Fruit fly (Drosophila melanogaster) whole organism, embryonic: ENCODE results near the gene Ir25a.

ENCODE experiments used
- Awh ChIP-seq: fragments of 200-800 bp; sonication (Bioruptor generic); IDR thresholded peaks from 2 replicates; pipeline ENCODE4, ENCODE4 v1.3.6; 2022; ENCODE audit warnings: missing biosample characterization, missing genetic modification characterization
- BtbVII ChIP-seq: fragments of 200-800 bp; sonication (Bioruptor generic); optimal IDR thresholded peaks from 3 replicates; lab custom pipeline; 2017; ENCODE audit warnings: missing biosample characterization, mild to moderate bottlenecking, missing genetic modification characterization
- CG10321 ChIP-seq: fragments of 200-800 bp; sonication (Bioruptor generic); IDR thresholded peaks from 2 replicates; pipeline ENCODE4 v1.3.6; 2022; ENCODE audit warnings: missing biosample characterization, missing genetic modification characterization
- CG13424 ChIP-seq: fragments of 200-800 bp; sonication (Bioruptor generic); optimal IDR thresholded peaks from 2 replicates; lab custom pipeline; 2019; ENCODE audit warnings: missing biosample characterization, mild to moderate bottlenecking, missing genetic modification characterization, moderate library complexity
- CG14710 ChIP-seq: fragments of 200-800 bp; sonication (Bioruptor generic); optimal IDR thresholded peaks from 3 replicates; lab custom pipeline; 2019; ENCODE audit warnings: missing biosample characterization, mild to moderate bottlenecking, missing genetic modification characterization, moderate library complexity
- CG17328 ChIP-seq: fragments of 200-800 bp; sonication (Bioruptor generic); IDR thresholded peaks from 2 replicates; pipeline ENCODE4 v1.3.6; 2022; ENCODE audit warnings: missing biosample characterization, missing genetic modification characterization
- CG31365 ChIP-seq: fragments of 200-800 bp; sonication (Bioruptor generic); optimal IDR thresholded peaks from 2 replicates; lab custom pipeline; 2018; ENCODE audit warnings: missing biosample characterization, mild to moderate bottlenecking, missing genetic modification characterization
- CG4328 ChIP-seq: fragments of 200-800 bp; sonication (Bioruptor generic); optimal IDR thresholded peaks from 3 replicates; lab custom pipeline; 2017; ENCODE audit warnings: missing biosample characterization, missing genetic modification reagents, missing genetic modification characterization
- CG4730 ChIP-seq: fragments of 200-800 bp; sonication (Bioruptor generic); IDR thresholded peaks from 2 replicates; pipeline ENCODE4 v1.3.6; 2022; ENCODE audit warnings: missing biosample characterization, missing genetic modification characterization
- CG4854 ChIP-seq: fragments of 200-800 bp; sonication (Bioruptor generic); optimal IDR thresholded peaks from 2 replicates; lab custom pipeline; 2016; ENCODE audit warnings: missing biosample characterization, missing genetic modification characterization, inconsistent platforms
- CG6791 ChIP-seq: fragments of 200-800 bp; sonication (Bioruptor generic); IDR thresholded peaks from 3 replicates; pipeline ENCODE4 v1.3.6; 2022; ENCODE audit warnings: missing biosample characterization, missing genetic modification characterization; ENCODE audit not compliant: partially characterized antibody
- CG7745 ChIP-seq: fragments of 200-800 bp; sonication (Bioruptor generic); optimal IDR thresholded peaks from 2 replicates; lab custom pipeline; 2018; ENCODE audit warnings: missing biosample characterization, mild to moderate bottlenecking, missing genetic modification characterization, moderate library complexity
- CG7963 ChIP-seq: fragments of 200-800 bp; sonication (Bioruptor generic); IDR thresholded peaks from 3 replicates; pipeline ENCODE4 v1.3.6; 2022; ENCODE audit warnings: missing biosample characterization, missing genetic modification characterization; ENCODE audit not compliant: partially characterized antibody
- CG9727 ChIP-seq: fragments of 200-800 bp; sonication (Bioruptor generic); optimal IDR thresholded peaks from 3 replicates; lab custom pipeline; 2017; ENCODE audit warnings: missing biosample characterization, mild to moderate bottlenecking, missing genetic modification characterization
- CTCF ChIP-seq: fragments of 200-800 bp; sonication (Bioruptor generic); optimal IDR thresholded peaks from 2 replicates; lab custom pipeline; 2017; ENCODE audit warnings: missing biosample characterization, mild to moderate bottlenecking, missing genetic modification characterization, moderate library complexity
- CoRest ChIP-seq: fragments of 200-800 bp; sonication (Bioruptor generic); optimal IDR thresholded peaks from 3 replicates; lab custom pipeline; 2018; ENCODE audit warnings: missing biosample characterization, mild to moderate bottlenecking, missing genetic modification characterization, moderate library complexity
- D ChIP-seq, 2 experiments: fragments of 200-800 bp in 1 of 2; fragments of >200 bp in 1 of 2; sonication (Bioruptor generic) in 1 of 2; optimal IDR thresholded peaks; 2 replicates in 1 of 2; 3 replicates in 1 of 2; lab custom pipeline; 2017; ENCODE audit warnings: mild to moderate bottlenecking in 1 of 2, missing biosample characterization in 1 of 2, missing genetic modification characterization in 1 of 2, missing genetic modification reagents in 1 of 2
- Dip2 ChIP-seq: fragments of 200-800 bp; sonication (Bioruptor generic); IDR thresholded peaks from 2 replicates; pipeline ENCODE4 v1.3.6; 2022; ENCODE audit warnings: missing biosample characterization, missing genetic modification characterization
- Doc3 ChIP-seq: fragments of 200-800 bp; sonication (Bioruptor generic); IDR thresholded peaks from 3 replicates; pipeline ENCODE4 v1.3.6; 2022; ENCODE audit warnings: missing biosample characterization, missing genetic modification characterization; ENCODE audit not compliant: partially characterized antibody
- Drgx ChIP-seq: fragments of 200-800 bp; sonication (Bioruptor generic); IDR thresholded peaks from 2 replicates; pipeline ENCODE4 v1.3.6; 2022; ENCODE audit warnings: missing biosample characterization, missing genetic modification characterization
- E2f2 ChIP-seq: fragments of 200-800 bp; sonication (Bioruptor generic); IDR thresholded peaks from 2 replicates; pipeline ENCODE4 v1.3.6; 2022; ENCODE audit warnings: missing biosample characterization, missing genetic modification characterization
- ERR ChIP-seq: fragments of 200-800 bp; sonication (Bioruptor generic); optimal IDR thresholded peaks from 2 replicates; lab custom pipeline; 2016; ENCODE audit warnings: missing biosample characterization, missing genetic modification characterization
- Fer3 ChIP-seq: fragments of 200-800 bp; sonication (Bioruptor generic); optimal IDR thresholded peaks from 2 replicates; lab custom pipeline; 2018; ENCODE audit warnings: missing biosample characterization, mild to moderate bottlenecking, missing genetic modification characterization, moderate library complexity
- Jarid2 ChIP-seq: fragments of 200-800 bp; sonication (Bioruptor generic); optimal IDR thresholded peaks from 3 replicates; lab custom pipeline; 2017; ENCODE audit warnings: mild to moderate bottlenecking, missing biosample characterization, missing genetic modification reagents, missing genetic modification characterization
- Lpt ChIP-seq: fragments of >200 bp; optimal IDR thresholded peaks from 2 replicates; lab custom pipeline; 2018; ENCODE audit warnings: missing biosample characterization, missing genetic modification characterization
- Rx ChIP-seq: fragments of 200-800 bp; sonication (Bioruptor generic); IDR thresholded peaks from 2 replicates; pipeline ENCODE4 v1.3.6; 2022; ENCODE audit warnings: missing biosample characterization, missing genetic modification characterization
- abd-A ChIP-seq: fragments of 200-800 bp; sonication (Bioruptor generic); optimal IDR thresholded peaks from 3 replicates; lab custom pipeline; 2019; ENCODE audit warnings: missing biosample characterization, mild to moderate bottlenecking, missing genetic modification characterization, moderate library complexity
- bsh ChIP-seq, 2 experiments: fragments of 200-800 bp; sonication (Bioruptor generic); optimal IDR thresholded peaks; 2 replicates each; lab custom pipeline; 2017 to 2018; ENCODE audit warnings: mild to moderate bottlenecking in 2 of 2, missing biosample characterization in 2 of 2, missing genetic modification characterization in 2 of 2, moderate library complexity in 1 of 2
- caup ChIP-seq: fragments of 200-800 bp; sonication (Bioruptor generic); optimal IDR thresholded peaks from 3 replicates; lab custom pipeline; 2017; ENCODE audit warnings: missing biosample characterization, mild to moderate bottlenecking, missing genetic modification characterization, moderate library complexity; ENCODE audit not compliant: severe bottlenecking
- crol ChIP-seq: fragments of 200-800 bp; sonication (Bioruptor generic); IDR thresholded peaks from 2 replicates; pipeline ENCODE4 v1.3.6; 2022; ENCODE audit warnings: missing biosample characterization, missing genetic modification characterization
- ftz-f1 ChIP-seq: fragments of 200-800 bp; sonication (Bioruptor generic); optimal IDR thresholded peaks from 2 replicates; lab custom pipeline; 2016; ENCODE audit warnings: missing biosample characterization, missing genetic modification characterization
- gem ChIP-seq: fragments of 200-800 bp; sonication (Bioruptor generic); optimal IDR thresholded peaks from 2 replicates; lab custom pipeline; 2019; ENCODE audit warnings: missing biosample characterization, mild to moderate bottlenecking, missing genetic modification characterization, moderate library complexity
- gt ChIP-seq: fragments of 200-800 bp; sonication (Bioruptor generic); IDR thresholded peaks from 2 replicates; pipeline ENCODE4 v1.3.6; 2022; ENCODE audit warnings: missing biosample characterization, missing genetic modification characterization
- hth ChIP-seq: fragments of >200 bp; optimal IDR thresholded peaks from 2 replicates; lab custom pipeline; 2017; ENCODE audit warnings: inconsistent platforms
- insv ChIP-seq, 2 experiments: fragments of 200-800 bp; sonication (Bioruptor generic); optimal IDR thresholded peaks; 3 replicates each; lab custom pipeline; 2016 to 2018; ENCODE audit warnings: missing biosample characterization in 2 of 2, missing genetic modification characterization in 2 of 2
- luna ChIP-seq: fragments of 200-800 bp; sonication (Bioruptor generic); optimal IDR thresholded peaks from 2 replicates; lab custom pipeline; 2016; ENCODE audit warnings: missing biosample characterization, missing genetic modification characterization
- mam ChIP-seq: fragments of 200-800 bp; sonication (Bioruptor generic); optimal IDR thresholded peaks from 3 replicates; lab custom pipeline; 2016; ENCODE audit warnings: missing biosample characterization, missing genetic modification characterization
- pros ChIP-seq: fragments of 200-800 bp; sonication (Bioruptor generic); optimal IDR thresholded peaks from 3 replicates; lab custom pipeline; 2019; ENCODE audit warnings: missing biosample characterization, mild to moderate bottlenecking, missing genetic modification characterization, moderate library complexity
- scrt ChIP-seq: fragments of 200-800 bp; sonication (Bioruptor generic); optimal IDR thresholded peaks from 2 replicates; lab custom pipeline; 2018; ENCODE audit warnings: missing biosample characterization, mild to moderate bottlenecking, missing genetic modification characterization, moderate library complexity
- sd ChIP-seq: fragments of 200-800 bp; sonication (Bioruptor generic); optimal IDR thresholded peaks from 3 replicates; lab custom pipeline; 2018; ENCODE audit warnings: missing biosample characterization, mild to moderate bottlenecking, missing genetic modification characterization, moderate library complexity
- tll ChIP-seq, 2 experiments: fragments of 200-800 bp in 1 of 2; fragments of >200 bp in 1 of 2; sonication (Bioruptor generic) in 1 of 2; optimal IDR thresholded peaks; 2 replicates each; lab custom pipeline; 2017 to 2019; ENCODE audit warnings: missing biosample characterization in 2 of 2, missing genetic modification characterization in 2 of 2, mild to moderate bottlenecking in 1 of 2, moderate library complexity in 1 of 2
- ttk ChIP-seq: fragments of 200-800 bp; sonication (Bioruptor generic); IDR thresholded peaks from 2 replicates; pipeline ENCODE4 v2.1.2; 2022; ENCODE audit warnings: missing biosample characterization, missing genetic modification characterization
- unpg ChIP-seq: fragments of 200-800 bp; sonication (Bioruptor generic); optimal IDR thresholded peaks from 3 replicates; lab custom pipeline; 2018; ENCODE audit warnings: missing biosample characterization, mild to moderate bottlenecking, missing genetic modification characterization, moderate library complexity
- vnd ChIP-seq: fragments of 200-800 bp; sonication (Bioruptor generic); IDR thresholded peaks from 3 replicates; pipeline ENCODE4 v1.3.6; 2022; ENCODE audit warnings: missing biosample characterization, missing genetic modification characterization; ENCODE audit not compliant: partially characterized antibody
- wek ChIP-seq: fragments of 200-800 bp; sonication (Bioruptor generic); optimal IDR thresholded peaks from 3 replicates; lab custom pipeline; 2018; ENCODE audit warnings: missing biosample characterization, mild to moderate bottlenecking, missing genetic modification characterization, moderate library complexity

Gene Ir25a

DNA sequence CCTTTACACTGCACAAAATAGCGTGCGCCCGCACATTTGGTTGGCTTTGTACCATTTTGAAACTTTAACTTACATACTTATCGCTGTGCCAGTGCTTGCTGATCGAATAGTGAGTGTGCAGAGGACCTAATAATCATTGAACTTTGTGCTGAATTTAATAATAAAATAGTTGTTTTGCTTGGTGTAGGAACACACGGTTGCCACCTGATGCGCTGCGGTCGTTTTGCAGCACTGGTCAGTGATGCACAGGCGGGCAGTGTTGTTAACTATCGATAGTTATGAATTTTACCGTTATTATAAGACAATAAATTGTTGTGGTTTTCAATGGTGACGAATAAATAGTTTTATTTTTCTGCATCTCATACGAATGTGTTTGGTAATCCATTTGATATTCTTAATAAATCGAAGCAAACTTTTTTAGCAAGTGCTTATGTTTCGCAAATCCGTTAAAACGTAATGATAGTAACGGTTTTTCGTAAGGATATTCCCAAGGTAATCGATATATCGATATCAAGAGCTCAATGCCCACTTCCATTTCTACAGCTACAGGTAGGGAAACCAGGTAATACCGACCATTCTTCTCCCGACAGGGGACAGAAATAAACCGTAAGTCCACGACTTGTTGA, 2.8 kb upstream of the Ir25a start, which contains the start of the genes tank and CG12194 (continued):
- TF ChIP-seq wek (GFP tag; lab: Kevin White, UChicago) (peak; percentile 96), CG4854 (GFP tag; lab: Kevin White, UChicago) (peak; percentile 99), ttk (GFP tag; lab: Robert Waterston, UW) (peak; percentile 100), Awh (GFP tag; lab: Robert Waterston, UW) (peak; percentile 99), CG7745 (peak; percentile 74), Doc3 (GFP tag; lab: Robert Waterston, UW) (peak; percentile 82; the same call in 2 of the 3 replicates), Lpt (GFP tag; lab: Kevin White, UChicago) (no peak), pros (GFP tag; lab: Kevin White, UChicago) (no peak), luna (GFP tag; lab: Kevin White, UChicago) (peak; percentile 97), Dip2 (GFP tag; lab: Robert Waterston, UW) (peak; percentile 72), ERR (peak; percentile 97), tll (GFP tag; optimal IDR thresholded peaks at IDR 0.05; lab: Kevin White, UChicago) (peak in 1 of 2 experiments; percentile 31), CG13424 (tag; lab: Kevin White, UChicago) (peak; percentile 97), CG4328 (GFP tag; lab: Kevin White, UChicago) (peak; percentile 85), abd-A (tag; lab: Kevin White, UChicago) (no peak), CG7963 (peak; percentile 45; the same call in 2 of the 3 replicates), sd (peak; percentile 92), ftz-f1 (GFP tag; lab: Kevin White, UChicago) (peak; percentile 90), vnd (GFP tag; lab: Robert Waterston, UW) (peak; percentile 71), BtbVII (GFP tag; lab: Kevin White, UChicago) (peak; percentile 98), Jarid2 (GFP tag; lab: Kevin White, UChicago) (peak; percentile 87), CG31365 (tag; lab: Kevin White, UChicago) (peak; percentile 91), scrt (GFP tag; lab: Kevin White, UChicago) (peak; percentile 95), Fer3 (tag; lab: Kevin White, UChicago) (peak; percentile 98), E2f2 (GFP tag; lab: Robert Waterston, UW) (peak; percentile 91), CG14710 (tag; lab: Kevin White, UChicago) (peak; percentile 97), CG6791 (GFP tag; lab: Robert Waterston, UW) (peak; percentile 73), Rx (GFP tag; lab: Robert Waterston, UW) (peak; percentile 99), Drgx (GFP tag; lab: Robert Waterston, UW) (peak; percentile 100), caup (GFP tag; lab: Kevin White, UChicago) (peak; percentile 99), insv (GFP tag; optimal IDR thresholded peaks at IDR 0.05; lab: Kevin White, UChicago) (peak; percentile 52 to 63), CG9727 (peak; percentile 99), CG4730 (GFP tag; lab: Robert Waterston, UW) (peak; percentile 99), CoRest (tag; lab: Kevin White, UChicago) (peak; percentile 98), D (optimal IDR thresholded peaks at IDR 0.05; lab: Kevin White, UChicago) (no peak), D (GFP tag; optimal IDR thresholded peaks at IDR 0.05; lab: Kevin White, UChicago) (peak; percentile 98), gem (tag; lab: Kevin White, UChicago) (peak; percentile 99), hth (lab: Kevin White, UChicago) (no peak), CG17328 (peak; percentile 100), CG10321 (GFP tag; lab: Robert Waterston, UW) (peak; percentile 89), CTCF (GFP tag; lab: Kevin White, UChicago) (peak; percentile 73), unpg (GFP tag; lab: Kevin White, UChicago) (peak; percentile 99), gt (peak; percentile 97), crol (GFP tag; lab: Robert Waterston, UW) (peak; percentile 87), bsh (GFP tag; optimal IDR thresholded peaks at IDR 0.05; lab: Kevin White, UChicago) (peak; percentile 98 to 99), mam (peak; percentile 99)
